Fruit fly (Drosophila melanogaster) whole organism, prepupa: ENCODE data around the gene Ndc1.

ENCODE experiments used
- Blimp-1 ChIP-seq: fragments of 200-800 bp; sonication (Bioruptor generic); optimal IDR thresholded peaks from 3 replicates; lab custom pipeline; 2017; ENCODE audit warnings: missing biosample characterization, missing genetic modification characterization, mild to moderate bottlenecking, moderate library complexity, missing genetic modification reagents
- CG11902 ChIP-seq: fragments of 200-800 bp; sonication (Bioruptor generic); optimal IDR thresholded peaks from 3 replicates; lab custom pipeline; 2016; ENCODE audit warnings: missing biosample characterization, missing genetic modification characterization
- CG3032 ChIP-seq: fragments of 200-800 bp; optimal IDR thresholded peaks from 2 replicates; lab custom pipeline; 2019; ENCODE audit warnings: missing biosample characterization, mild to moderate bottlenecking, missing genetic modification characterization, moderate library complexity
- CG32006 ChIP-seq: fragments of 200-800 bp; sonication (Bioruptor generic); optimal IDR thresholded peaks from 3 replicates; lab custom pipeline; 2017; ENCODE audit warnings: missing biosample characterization, mild to moderate bottlenecking, missing genetic modification characterization
- CG7368 ChIP-seq: fragments of 200-800 bp; sonication (Bioruptor generic); optimal IDR thresholded peaks from 3 replicates; lab custom pipeline; 2016; ENCODE audit warnings: missing biosample characterization, missing genetic modification characterization
- CG8119 ChIP-seq: fragments of 200-800 bp; sonication (Bioruptor generic); IDR thresholded peaks from 3 replicates; pipeline ENCODE4 v1.3.6; 2022; ENCODE audit warnings: missing biosample characterization, missing genetic modification characterization
- CG9139 ChIP-seq: fragments of 200-800 bp; sonication (Bioruptor generic); optimal IDR thresholded peaks from 3 replicates; lab custom pipeline; 2017; ENCODE audit warnings: missing biosample characterization, mild to moderate bottlenecking, missing genetic modification characterization
- Eip75B ChIP-seq: fragments of 200-800 bp; sonication (Bioruptor generic); optimal IDR thresholded peaks from 3 replicates; lab custom pipeline; 2016; ENCODE audit warnings: missing biosample characterization, missing genetic modification characterization
- Lpt ChIP-seq: fragments of 200-800 bp; sonication (Bioruptor generic); optimal IDR thresholded peaks from 3 replicates; lab custom pipeline; 2016; ENCODE audit warnings: missing biosample characterization, missing genetic modification characterization
- OdsH ChIP-seq: fragments of 200-800 bp; sonication (Bioruptor generic); optimal IDR thresholded peaks from 3 replicates; lab custom pipeline; 2016; ENCODE audit warnings: missing biosample characterization, missing genetic modification characterization
- Sox102F ChIP-seq: fragments of 200-800 bp; sonication (Bioruptor generic); optimal IDR thresholded peaks from 2 replicates; lab custom pipeline; 2016; ENCODE audit warnings: missing biosample characterization, mild to moderate bottlenecking, missing genetic modification characterization
- dsx ChIP-seq: fragments of 200-800 bp; optimal IDR thresholded peaks from 3 replicates; lab custom pipeline; 2019; ENCODE audit warnings: missing biosample characterization, mild to moderate bottlenecking, missing genetic modification characterization, moderate library complexity; ENCODE audit not compliant: poor library complexity, severe bottlenecking
- fkh ChIP-seq: fragments of 200-800 bp; sonication (Bioruptor generic); optimal IDR thresholded peaks from 3 replicates; lab custom pipeline; 2017; ENCODE audit warnings: missing biosample characterization, mild to moderate bottlenecking, missing genetic modification characterization, moderate library complexity

- TF ChIP-seq CG32006 (GFP tag; lab: Kevin White, UChicago) (no peak), CG8119 (GFP tag; lab: Robert Waterston, UW) (no peak), Sox102F (GFP tag; lab: Kevin White, UChicago) (no peak), OdsH (no peak), CG11902 (GFP tag; lab: Kevin White, UChicago) (no peak), fkh (GFP tag; lab: Kevin White, UChicago) (peak; percentile 63), Blimp-1 (GFP tag; lab: Kevin White, UChicago) (no peak), Eip75B (GFP tag; lab: Kevin White, UChicago) (no peak), dsx (no peak), CG3032 (tag; lab: Kevin White, UChicago) (no peak), CG7368 (GFP tag; lab: Kevin White, UChicago) (no peak), CG9139 (GFP tag; lab: Kevin White, UChicago) (no peak), Lpt (GFP tag; lab: Kevin White, UChicago) (no peak)
These were observed 4.9 kb downstream of the Ndc1 start, which contains the start of the genes CG43998, CG43999 and CG31142 for dm6 chr3R:23928950-23929602.
